Fruit fly (Drosophila melanogaster) whole organism, wandering third instar larva: ENCODE data around the gene Usp12-46.

Experiments used
- Abd-B ChIP-seq: fragments of >200 bp; optimal IDR thresholded peaks from 2 replicates; lab custom pipeline; 2017; ENCODE audit warnings: missing biosample characterization, missing genetic modification characterization
- CG32264 ChIP-seq: fragments of 200-800 bp; sonication (Bioruptor generic); optimal IDR thresholded peaks from 2 replicates; lab custom pipeline; 2016; ENCODE audit warnings: missing biosample characterization, missing genetic modification characterization
- CG9705 ChIP-seq: fragments of 200-800 bp; sonication (Bioruptor generic); optimal IDR thresholded peaks from 2 replicates; lab custom pipeline; 2018; ENCODE audit warnings: missing biosample characterization, mild to moderate bottlenecking, missing genetic modification characterization
- HLH106 ChIP-seq: fragments of 200-800 bp; optimal IDR thresholded peaks from 3 replicates; lab custom pipeline; 2019; ENCODE audit warnings: missing biosample characterization, mild to moderate bottlenecking, missing genetic modification characterization, moderate library complexity
- N ChIP-seq: fragments of >200 bp; optimal IDR thresholded peaks from 2 replicates; lab custom pipeline; 2018; ENCODE audit warnings: missing biosample characterization, missing external identifiers, missing genetic modification characterization
- Sp1 ChIP-seq: fragments of 200-800 bp; sonication (Bioruptor generic); optimal IDR thresholded peaks from 3 replicates; lab custom pipeline; 2019; ENCODE audit warnings: missing biosample characterization, mild to moderate bottlenecking, missing genetic modification characterization, moderate library complexity
- Vsx2 ChIP-seq: fragments of 200-300, 225-300 bp; sonication (Bioruptor generic); optimal IDR thresholded peaks from 2 replicates; lab custom pipeline; 2018; ENCODE audit warnings: missing biosample characterization, missing genetic modification characterization; ENCODE audit not compliant: partially characterized antibody
- brk ChIP-seq: fragments of 200-800 bp; sonication (Bioruptor generic); optimal IDR thresholded peaks from 2 replicates; lab custom pipeline; 2016; ENCODE audit warnings: missing biosample characterization, mild to moderate bottlenecking, missing genetic modification characterization
- dl ChIP-seq, 2 experiments: fragments of 175-275, 200-275 bp in 1 of 2; fragments of 200-275 bp in 1 of 2; sonication (Bioruptor generic); optimal IDR thresholded peaks; lab custom pipeline; 2018; ENCODE audit warnings: mild to moderate bottlenecking in 2 of 2, missing biosample characterization in 2 of 2, missing genetic modification characterization in 2 of 2, moderate library complexity in 2 of 2; ENCODE audit not compliant: partially characterized antibody in 2 of 2, insufficient read depth in 1 of 2
- dsf ChIP-seq: sonication (Bioruptor generic); optimal IDR thresholded peaks from 2 replicates; lab custom pipeline; 2016; ENCODE audit warnings: missing biosample characterization, missing genetic modification characterization, borderline replicate concordance
- foxo ChIP-seq, 2 experiments: fragments of 200-800 bp; sonication (Bioruptor generic); optimal IDR thresholded peaks; 2 replicates in 1 of 2; 3 replicates in 1 of 2; lab custom pipeline; 2016 to 2017; ENCODE audit warnings: missing biosample characterization in 2 of 2, missing genetic modification characterization in 2 of 2
- rgr ChIP-seq: fragments of 200-800 bp; sonication (Bioruptor generic); optimal IDR thresholded peaks from 3 replicates; lab custom pipeline; 2016; ENCODE audit warnings: missing biosample characterization, mild to moderate bottlenecking, missing genetic modification characterization

Gene Usp12-46

dm6 chr3R:22822729-22823128 is 72.0 kb downstream of the Usp12-46 start:
- TF ChIP-seq CG32264 (GFP tag; lab: Kevin White, UChicago) (no peak), Sp1 (GFP tag; lab: Kevin White, UChicago) (no peak), rgr (no peak), Abd-B (GFP tag; lab: Kevin White, UChicago) (no peak), CG9705 (GFP tag; lab: Kevin White, UChicago) (no peak), dsf (GFP tag; lab: Kevin White, UChicago) (no peak), dl (GFP tag; optimal IDR thresholded peaks at IDR 0.05; lab: Kevin White, UChicago; ENCODE audit: insufficient read depth in 1 of 2, partially characterized antibody in 2 of 2) (no peak), Vsx2 (GFP tag; lab: Kevin White, UChicago) (no peak), N (GFP tag; lab: Kevin White, UChicago) (no peak), HLH106 (tag; lab: Kevin White, UChicago) (no peak), foxo (GFP tag; optimal IDR thresholded peaks at IDR 0.05; lab: Kevin White, UChicago) (no peak), brk (GFP tag; lab: Kevin White, UChicago) (no peak)
